Fruit fly (Drosophila melanogaster) whole organism, embryonic: ENCODE data around the gene Acp65Aa.

Experiments
- Asciz ChIP-seq: fragments of 200-800 bp; sonication (Bioruptor generic); optimal IDR thresholded peaks from 2 replicates; lab custom pipeline; 2017; ENCODE audit warnings: missing biosample characterization, mild to moderate bottlenecking, missing genetic modification characterization, missing genetic modification reagents
- CG10462 ChIP-seq: fragments of 200-800 bp; sonication (Bioruptor generic); optimal IDR thresholded peaks from 2 replicates; lab custom pipeline; 2016; ENCODE audit warnings: missing biosample characterization, missing genetic modification characterization
- CG11093 ChIP-seq: fragments of 200-800 bp; sonication (Bioruptor generic); IDR thresholded peaks from 3 replicates; pipeline ENCODE4 v1.3.6; 2022; ENCODE audit warnings: missing biosample characterization, missing genetic modification characterization
- CG12391 ChIP-seq: fragments of 200-800 bp; sonication (Bioruptor generic); optimal IDR thresholded peaks from 3 replicates; lab custom pipeline; 2018; ENCODE audit warnings: missing biosample characterization, mild to moderate bottlenecking, missing genetic modification characterization, moderate library complexity
- CG13296 ChIP-seq: fragments of 200-800 bp; sonication (Bioruptor generic); optimal IDR thresholded peaks from 3 replicates; lab custom pipeline; 2018; ENCODE audit warnings: missing biosample characterization, mild to moderate bottlenecking, missing genetic modification characterization
- CG13624 ChIP-seq: fragments of 200-800 bp; sonication (Bioruptor generic); optimal IDR thresholded peaks from 2 replicates; lab custom pipeline; 2016; ENCODE audit warnings: missing biosample characterization, missing genetic modification characterization
- CG13775 ChIP-seq: fragments of 200-800 bp; sonication (Bioruptor generic); optimal IDR thresholded peaks from 3 replicates; lab custom pipeline; 2017; ENCODE audit warnings: missing biosample characterization, mild to moderate bottlenecking, missing genetic modification characterization
- CG14667 ChIP-seq: fragments of 200-800 bp; sonication (Bioruptor generic); IDR thresholded peaks from 2 replicates; pipeline ENCODE4 v1.3.6; 2022; ENCODE audit warnings: missing biosample characterization, missing genetic modification characterization
- CG15073 ChIP-seq: fragments of 200-800 bp; sonication (Bioruptor generic); optimal IDR thresholded peaks from 2 replicates; lab custom pipeline; 2016; ENCODE audit warnings: missing biosample characterization, missing genetic modification characterization
- CG17186 ChIP-seq: fragments of 200-800 bp; sonication (Bioruptor generic); optimal IDR thresholded peaks from 3 replicates; lab custom pipeline; 2017; ENCODE audit warnings: missing biosample characterization, missing genetic modification reagents, missing genetic modification characterization
- CG31441 ChIP-seq: fragments of 200-800 bp; sonication (Bioruptor generic); IDR thresholded peaks from 2 replicates; pipeline ENCODE4 v1.3.6; 2022; ENCODE audit warnings: missing biosample characterization, missing genetic modification characterization
- CG3281 ChIP-seq: fragments of 200-800 bp; sonication (Bioruptor generic); optimal IDR thresholded peaks from 3 replicates; lab custom pipeline; 2017; ENCODE audit warnings: missing biosample characterization, mild to moderate bottlenecking, missing genetic modification characterization
- CG4424 ChIP-seq: fragments of 200-800 bp; sonication (Bioruptor generic); optimal IDR thresholded peaks from 3 replicates; lab custom pipeline; 2016; ENCODE audit warnings: missing biosample characterization, missing genetic modification characterization
- CG5953 ChIP-seq: fragments of 200-800 bp; sonication (Bioruptor generic); IDR thresholded peaks from 2 replicates; pipeline ENCODE4 v1.3.6; 2022; ENCODE audit warnings: missing biosample characterization, missing genetic modification characterization
- CG6175 ChIP-seq: fragments of 200-800 bp; sonication (Bioruptor generic); IDR thresholded peaks from 3 replicates; pipeline ENCODE4 v1.3.6; 2022; ENCODE audit warnings: missing biosample characterization, missing genetic modification characterization
- CG6272 ChIP-seq: fragments of 200-800 bp; sonication (Bioruptor generic); IDR thresholded peaks from 2 replicates; pipeline ENCODE4 v1.3.6; 2022; ENCODE audit warnings: missing biosample characterization, missing genetic modification characterization
- CG7786 ChIP-seq: fragments of 200-800 bp; sonication (Bioruptor generic); optimal IDR thresholded peaks from 2 replicates; lab custom pipeline; 2016; ENCODE audit warnings: missing biosample characterization, missing genetic modification characterization
- CG7987 ChIP-seq: fragments of 200-800 bp; sonication (Bioruptor generic); optimal IDR thresholded peaks from 2 replicates; lab custom pipeline; 2018; ENCODE audit warnings: missing biosample characterization, mild to moderate bottlenecking, missing genetic modification characterization, moderate library complexity
- CG8089 ChIP-seq: fragments of 200-800 bp; sonication (Bioruptor generic); optimal IDR thresholded peaks from 3 replicates; lab custom pipeline; 2016; ENCODE audit warnings: missing biosample characterization, missing genetic modification characterization
- CG9727 ChIP-seq: fragments of 200-800 bp; sonication (Bioruptor generic); optimal IDR thresholded peaks from 3 replicates; lab custom pipeline; 2017; ENCODE audit warnings: missing biosample characterization, mild to moderate bottlenecking, missing genetic modification characterization
- CHES-1-like ChIP-seq: fragments of 200-800 bp; sonication (Bioruptor generic); optimal IDR thresholded peaks from 2 replicates; lab custom pipeline; 2016; ENCODE audit warnings: missing biosample characterization, missing genetic modification characterization
- D ChIP-seq, 2 experiments: fragments of 200-800 bp in 1 of 2; fragments of >200 bp in 1 of 2; sonication (Bioruptor generic) in 1 of 2; optimal IDR thresholded peaks; 2 replicates in 1 of 2; 3 replicates in 1 of 2; lab custom pipeline; 2017; ENCODE audit warnings: mild to moderate bottlenecking in 1 of 2, missing biosample characterization in 1 of 2, missing genetic modification characterization in 1 of 2, missing genetic modification reagents in 1 of 2
- Hand ChIP-seq: fragments of 200-800 bp; sonication (Bioruptor generic); optimal IDR thresholded peaks from 2 replicates; lab custom pipeline; 2017; ENCODE audit warnings: mild to moderate bottlenecking, missing biosample characterization, missing genetic modification reagents, missing genetic modification characterization
- Lim3 ChIP-seq: fragments of 200-800 bp; sonication (Bioruptor generic); IDR thresholded peaks from 2 replicates; pipeline ENCODE4 v1.3.6; 2022; ENCODE audit warnings: missing biosample characterization, missing genetic modification characterization
- NK7.1 ChIP-seq: fragments of 200-800 bp; sonication (Bioruptor generic); optimal IDR thresholded peaks from 3 replicates; lab custom pipeline; 2016; ENCODE audit warnings: missing biosample characterization, missing genetic modification characterization
- cas ChIP-seq: fragments of 200-800 bp; sonication (Bioruptor generic); IDR thresholded peaks from 2 replicates; pipeline ENCODE4 v1.3.6; 2022; ENCODE audit warnings: missing biosample characterization, missing genetic modification characterization
- corto ChIP-seq: fragments of 200-800 bp; sonication (Bioruptor generic); optimal IDR thresholded peaks from 2 replicates; lab custom pipeline; 2016; ENCODE audit warnings: missing biosample characterization, mild to moderate bottlenecking, missing genetic modification characterization, moderate library complexity
- cwo ChIP-seq: fragments of 200-800 bp; sonication (Bioruptor generic); optimal IDR thresholded peaks from 3 replicates; lab custom pipeline; 2017; ENCODE audit warnings: missing biosample characterization, missing genetic modification characterization, mild to moderate bottlenecking, moderate library complexity, missing genetic modification reagents
- gcm2 ChIP-seq: fragments of 200-800 bp; sonication (Bioruptor generic); optimal IDR thresholded peaks from 2 replicates; lab custom pipeline; 2016; ENCODE audit warnings: missing biosample characterization, missing genetic modification characterization
- h ChIP-seq: fragments of >200 bp; optimal IDR thresholded peaks from 2 replicates; lab custom pipeline; 2017
- ind ChIP-seq: fragments of 200-800 bp; sonication (Bioruptor generic); optimal IDR thresholded peaks from 3 replicates; lab custom pipeline; 2016; ENCODE audit warnings: missing biosample characterization, missing genetic modification characterization
- lbe ChIP-seq: fragments of 200-800 bp; sonication (Bioruptor generic); optimal IDR thresholded peaks from 2 replicates; lab custom pipeline; 2016; ENCODE audit warnings: missing biosample characterization, mild to moderate bottlenecking, missing genetic modification characterization
- lov ChIP-seq, 2 experiments: fragments of 200-800 bp in 1 of 2; fragments of >200 bp in 1 of 2; sonication (Bioruptor generic) in 1 of 2; IDR thresholded peaks in 1 of 2; optimal IDR thresholded peaks in 1 of 2; 2 replicates in 1 of 2; 3 replicates in 1 of 2; pipeline versions ENCODE4 v1.3.6 to Lab custom; 2017 to 2022; ENCODE audit warnings: missing biosample characterization in 1 of 2, missing genetic modification characterization in 1 of 2
- mam ChIP-seq: fragments of 200-800 bp; sonication (Bioruptor generic); optimal IDR thresholded peaks from 3 replicates; lab custom pipeline; 2016; ENCODE audit warnings: missing biosample characterization, missing genetic modification characterization
- nmo ChIP-seq: fragments of 200-800 bp; sonication (Bioruptor generic); optimal IDR thresholded peaks from 2 replicates; lab custom pipeline; 2018; ENCODE audit warnings: missing biosample characterization, mild to moderate bottlenecking, missing genetic modification characterization, moderate library complexity
- nom ChIP-seq: fragments of 200-800 bp; sonication (Bioruptor generic); optimal IDR thresholded peaks from 2 replicates; lab custom pipeline; 2017; ENCODE audit warnings: missing biosample characterization, missing genetic modification characterization, mild to moderate bottlenecking, moderate library complexity, missing genetic modification reagents
- pnt ChIP-seq: fragments of 200-800 bp; sonication (Bioruptor generic); optimal IDR thresholded peaks from 3 replicates; lab custom pipeline; 2016; ENCODE audit warnings: missing biosample characterization, missing genetic modification characterization
- prd ChIP-seq, 3 experiments: fragments of >200 bp in 2 of 3; fragments of 200-800 bp in 1 of 3; sonication (Bioruptor generic) in 1 of 3; optimal IDR thresholded peaks in 2 of 3; IDR thresholded peaks in 1 of 3; 2 replicates in 2 of 3; 3 replicates in 1 of 3; pipeline versions ENCODE4 v1.3.6 to Lab custom; 2017 to 2022; ENCODE audit warnings: missing biosample characterization in 1 of 3, missing genetic modification characterization in 1 of 3
- pzg ChIP-seq: fragments of 200-800 bp; sonication (Bioruptor generic); optimal IDR thresholded peaks from 3 replicates; lab custom pipeline; 2018; ENCODE audit warnings: missing biosample characterization, mild to moderate bottlenecking, missing genetic modification characterization, moderate library complexity
- rib ChIP-seq: fragments of 200-800 bp; sonication (Bioruptor generic); IDR thresholded peaks from 2 replicates; pipeline ENCODE4 v1.3.6; 2022; ENCODE audit warnings: missing biosample characterization, missing genetic modification characterization
- run ChIP-seq: fragments of 200-800 bp; sonication (Bioruptor generic); optimal IDR thresholded peaks from 3 replicates; lab custom pipeline; 2018; ENCODE audit warnings: missing biosample characterization, mild to moderate bottlenecking, missing genetic modification characterization
- slou ChIP-seq: fragments of 200-800 bp; sonication (Bioruptor generic); optimal IDR thresholded peaks from 3 replicates; lab custom pipeline; 2016; ENCODE audit warnings: missing biosample characterization, missing genetic modification characterization
- sr ChIP-seq: fragments of 200-800 bp; sonication (Bioruptor generic); IDR thresholded peaks from 3 replicates; pipeline ENCODE4 v1.3.6; 2022; ENCODE audit warnings: missing biosample characterization, missing genetic modification characterization
- ssp ChIP-seq: fragments of 200-800 bp; sonication (Bioruptor generic); IDR thresholded peaks from 2 replicates; pipeline ENCODE4 v1.3.6; 2022; ENCODE audit warnings: missing biosample characterization, missing genetic modification characterization
- tin ChIP-seq: fragments of 200-800 bp; sonication (Bioruptor generic); optimal IDR thresholded peaks from 3 replicates; lab custom pipeline; 2016; ENCODE audit warnings: missing biosample characterization, missing genetic modification characterization
- trh ChIP-seq: fragments of 200-800 bp; sonication (Bioruptor generic); optimal IDR thresholded peaks from 2 replicates; lab custom pipeline; 2016; ENCODE audit warnings: missing biosample characterization, missing genetic modification characterization
- vfl ChIP-seq: fragments of 200-800 bp; sonication (Bioruptor generic); optimal IDR thresholded peaks from 2 replicates; lab custom pipeline; 2016; ENCODE audit warnings: missing biosample characterization, missing genetic modification characterization
- vvl ChIP-seq: fragments of 200-800 bp; sonication (Bioruptor generic); IDR thresholded peaks from 2 replicates; pipeline ENCODE4 v1.3.6; 2022; ENCODE audit warnings: missing biosample characterization, missing genetic modification characterization
- zen ChIP-seq: fragments of 200-800 bp; sonication (Bioruptor generic); optimal IDR thresholded peaks from 3 replicates; lab custom pipeline; 2018; ENCODE audit warnings: missing biosample characterization, mild to moderate bottlenecking, missing genetic modification characterization, moderate library complexity

The Acp65Aa gene

DNA sequence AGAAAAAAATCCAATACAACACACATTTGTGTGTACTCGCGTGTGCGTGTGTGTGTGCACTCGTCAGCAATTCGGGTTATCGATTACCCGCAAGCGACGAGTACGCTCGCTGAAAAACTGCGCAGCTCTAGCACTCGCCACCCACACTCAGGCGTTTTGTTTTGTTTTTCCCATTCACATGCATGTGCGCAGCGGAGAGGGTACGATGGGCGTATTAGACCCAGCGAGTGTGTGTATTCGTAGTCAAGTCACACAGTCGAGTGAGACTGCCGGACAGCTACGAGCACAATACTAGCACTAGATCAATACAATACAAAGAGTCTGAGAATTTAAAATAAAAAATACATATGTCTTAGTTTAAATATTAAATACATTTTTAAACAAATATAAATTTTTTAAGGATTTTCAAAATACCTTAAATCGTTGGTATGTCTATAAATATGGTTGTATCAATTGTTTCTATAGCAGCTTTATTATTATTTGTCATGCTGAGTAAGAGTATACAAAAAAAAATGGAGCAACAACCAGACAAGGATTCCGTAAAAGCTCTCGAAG lies 32.4 kb upstream of the Acp65Aa start, which contains the start of the genes D19B and CG43293 (continued):
- peak; percentile 61 for TF ChIP-seq sr (GFP tag; lab: Robert Waterston, UW)
- TF ChIP-seq CG13296 = peak; percentile 88
- TF ChIP-seq vvl = peak; percentile 93
- peak; percentile 88 for TF ChIP-seq CG4424 (GFP tag; lab: Kevin White, UChicago)
- peak; percentile 82 for TF ChIP-seq CG10462 (GFP tag; lab: Kevin White, UChicago)
- TF ChIP-seq CG12391 (tag; lab: Kevin White, UChicago) = peak; percentile 92
- TF ChIP-seq CG11093 (GFP tag; lab: Robert Waterston, UW) = peak; percentile 82; the same call in 2 of the 3 replicates
- peak; percentile 81 for TF ChIP-seq CG6272
- TF ChIP-seq h (lab: Kevin White, UChicago) = no peak
- peak; percentile 92 for TF ChIP-seq rib
- peak; percentile 90 for TF ChIP-seq CG13624 (GFP tag; lab: Kevin White, UChicago)
- TF ChIP-seq Lim3 (GFP tag; lab: Robert Waterston, UW) = peak; percentile 69
- TF ChIP-seq cwo = peak; percentile 81
- peak; percentile 81 for TF ChIP-seq cas
- peak; percentile 66 for TF ChIP-seq CG8089 (GFP tag; lab: Kevin White, UChicago)
- peak; percentile 84 for TF ChIP-seq CG7786
- TF ChIP-seq CG17186 = peak; percentile 58
- peak; percentile 81 for TF ChIP-seq pzg (GFP tag; lab: Kevin White, UChicago)
- TF ChIP-seq tin = peak; percentile 92
- no peak for TF ChIP-seq prd (optimal IDR thresholded peaks at IDR 0.05; lab: Kevin White, UChicago)
- peak; percentile 94 for TF ChIP-seq prd (GFP tag; IDR thresholded peaks at IDR 0.05; lab: Robert Waterston, UW)
- TF ChIP-seq CG5953 (GFP tag; lab: Robert Waterston, UW) = peak; percentile 87
- TF ChIP-seq slou (GFP tag; lab: Kevin White, UChicago) = peak; percentile 59
- TF ChIP-seq Asciz = peak; percentile 80
- TF ChIP-seq lbe (GFP tag; lab: Kevin White, UChicago) = peak; percentile 78
- peak; percentile 87 for TF ChIP-seq vfl (GFP tag; lab: Kevin White, UChicago)
- peak; percentile 89 for TF ChIP-seq CG13775 (GFP tag; lab: Kevin White, UChicago)
- TF ChIP-seq run = no peak
- TF ChIP-seq gcm2 = peak; percentile 66
- peak; percentile 93 for TF ChIP-seq ind (GFP tag; lab: Kevin White, UChicago)
- TF ChIP-seq mam (GFP tag; lab: Kevin White, UChicago) = peak; percentile 94
- peak; percentile 83 for TF ChIP-seq pnt
- TF ChIP-seq trh (GFP tag; lab: Kevin White, UChicago) = peak; percentile 83
- peak; percentile 78 for TF ChIP-seq nmo
- peak; percentile 86; the same call in 2 of the 3 replicates for TF ChIP-seq CG6175
- peak; percentile 73 for TF ChIP-seq NK7.1 (GFP tag; lab: Kevin White, UChicago)
- TF ChIP-seq corto (GFP tag; lab: Kevin White, UChicago) = no peak
- TF ChIP-seq CG31441 (GFP tag; lab: Robert Waterston, UW) = peak; percentile 79
- peak; percentile 82 for TF ChIP-seq D (optimal IDR thresholded peaks at IDR 0.05; lab: Kevin White, UChicago)
- TF ChIP-seq D (GFP tag; optimal IDR thresholded peaks at IDR 0.05; lab: Kevin White, UChicago) = peak; percentile 80
- TF ChIP-seq CG9727 (GFP tag; lab: Kevin White, UChicago) = peak; percentile 86
- peak; percentile 62 for TF ChIP-seq Hand (GFP tag; lab: Kevin White, UChicago)
- TF ChIP-seq ssp (GFP tag; lab: Robert Waterston, UW) = peak; percentile 60
- peak; percentile 77 for TF ChIP-seq zen (tag; lab: Kevin White, UChicago)
- TF ChIP-seq CG15073 (GFP tag; lab: Kevin White, UChicago) = peak; percentile 54
- TF ChIP-seq nom = peak; percentile 80
- peak; percentile 85 for TF ChIP-seq CG3281 (GFP tag; lab: Kevin White, UChicago)
- TF ChIP-seq CHES-1-like (GFP tag; lab: Kevin White, UChicago) = peak; percentile 92
- TF ChIP-seq CG7987 (GFP tag; lab: Kevin White, UChicago) = peak; percentile 91
- TF ChIP-seq CG14667 = peak; percentile 77
- TF ChIP-seq lov (optimal IDR thresholded peaks at IDR 0.05; lab: Kevin White, UChicago) = no peak
- peak; percentile 71; the same call in 2 of the 3 replicates for TF ChIP-seq lov (GFP tag; IDR thresholded peaks at IDR 0.05; lab: Robert Waterston, UW)
